Fruit fly (Drosophila melanogaster): ENCODE data around the gene Pex12.
A peak's percentile ranks its signal among the peaks of the same experiment; 100 is the strongest.

Pex12 gene

DNA sequence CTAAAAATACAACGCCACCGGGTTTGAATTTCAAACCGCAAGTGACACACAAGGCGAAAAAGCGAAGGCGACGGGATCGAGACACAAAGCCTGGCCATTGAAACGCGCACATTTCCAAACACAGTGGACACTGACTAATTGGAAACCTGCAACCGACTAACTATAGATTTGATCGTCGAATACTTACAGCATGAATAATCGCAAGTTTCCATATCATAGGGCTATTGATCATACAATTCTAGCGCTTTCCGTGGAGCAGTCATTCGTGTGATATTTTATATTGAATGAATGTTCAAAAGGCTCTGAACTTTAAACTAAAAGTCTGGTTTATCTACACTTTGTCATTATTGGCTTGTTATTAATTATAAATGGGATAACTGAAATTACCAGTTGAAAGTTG, 27.5 kb downstream of the Pex12 start:
- TF ChIP-seq CG11617 (GFP tag; optimal IDR thresholded peaks at IDR 0.05) (peak; percentile 39), Crg-1 (GFP tag; optimal IDR thresholded peaks at IDR 0.05) (peak; percentile 15), Hr96 (GFP tag; optimal IDR thresholded peaks at IDR 0.05) (no peak)

DNA sequence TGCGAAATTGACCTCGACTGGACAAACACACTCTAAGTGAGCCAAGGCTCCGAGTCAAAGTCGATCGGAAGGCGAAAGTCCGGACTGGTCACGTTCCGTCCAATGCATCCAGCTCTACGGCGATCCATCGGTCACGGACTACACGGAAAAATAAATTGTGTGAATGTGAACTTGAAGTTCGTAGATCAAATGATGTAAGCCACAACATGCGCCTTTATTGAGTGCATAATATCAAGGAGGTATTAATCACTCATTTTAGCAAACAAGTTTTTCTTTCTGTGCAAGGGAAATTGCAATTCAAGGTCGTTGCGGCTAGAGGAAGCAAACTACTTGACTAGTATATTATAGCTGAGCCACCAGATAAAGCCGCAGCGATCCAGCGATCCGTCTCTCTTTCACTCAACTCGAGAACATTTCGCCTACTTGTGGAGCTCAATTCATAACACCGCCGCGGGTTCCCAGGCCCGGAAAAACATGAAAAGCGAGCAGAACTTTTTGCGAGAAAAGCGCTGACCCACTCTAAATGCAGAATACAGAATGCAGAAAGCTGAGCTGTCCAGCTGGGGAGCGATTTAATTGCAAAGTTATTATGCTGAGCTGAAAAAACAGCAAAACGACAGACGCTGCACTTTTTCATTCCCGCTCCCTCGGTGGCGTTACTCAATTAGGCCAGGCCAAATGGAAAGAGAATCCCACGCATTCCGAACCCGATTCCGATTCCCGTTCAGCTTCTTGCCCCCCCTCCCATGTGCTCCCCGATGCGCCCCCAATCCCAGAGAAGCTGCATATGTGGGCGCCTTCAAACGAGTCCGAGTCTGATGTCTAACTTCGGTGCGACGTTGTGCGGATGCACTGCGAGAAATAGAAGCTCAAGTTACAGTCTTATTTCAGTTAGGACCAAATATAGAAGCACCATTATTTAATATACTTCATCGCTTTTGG, 28.3 kb downstream of the Pex12 start:
- TF ChIP-seq Crg-1 (GFP tag; optimal IDR thresholded peaks at IDR 0.05): no peak
- TF ChIP-seq Hr96 (GFP tag; optimal IDR thresholded peaks at IDR 0.05): no peak
- TF ChIP-seq ovo (GFP tag; optimal IDR thresholded peaks at IDR 0.05): no peak
- no peak for TF ChIP-seq Clk (GFP tag; optimal IDR thresholded peaks at IDR 0.05)
- TF ChIP-seq CG12768 (GFP tag; optimal IDR thresholded peaks at IDR 0.05): peak; percentile 71
- TF ChIP-seq toe (GFP tag; optimal IDR thresholded peaks at IDR 0.05): no peak
- no peak for TF ChIP-seq kay (GFP tag; ENCODE audit: borderline replicate concordance)
- TF ChIP-seq CG7045 (GFP tag; optimal IDR thresholded peaks at IDR 0.05): peak; percentile 35
- no peak for TF ChIP-seq Mnt (GFP tag; optimal IDR thresholded peaks at IDR 0.05)
- no peak for TF ChIP-seq cic (GFP tag; optimal IDR thresholded peaks at IDR 0.05)
- peak; percentile 13 for TF ChIP-seq CG11617 (GFP tag; optimal IDR thresholded peaks at IDR 0.05)
- TF ChIP-seq CG33017 (tag; optimal IDR thresholded peaks at IDR 0.05): peak; percentile 60
- peak; percentile 65 for TF ChIP-seq bab1 (GFP tag; optimal IDR thresholded peaks at IDR 0.05)
- TF ChIP-seq CG14711 (tag; optimal IDR thresholded peaks at IDR 0.05): peak; percentile 43
- no peak for TF ChIP-seq pad (GFP tag; optimal IDR thresholded peaks at IDR 0.05)
- peak; percentile 100 for TF ChIP-seq tj (GFP tag; optimal IDR thresholded peaks at IDR 0.05)
- TF ChIP-seq CG5204 (GFP tag; optimal IDR thresholded peaks at IDR 0.05): no peak
- peak; percentile 68 for TF ChIP-seq CG7101 (tag; optimal IDR thresholded peaks at IDR 0.05)
- TF ChIP-seq CG1620 (GFP tag; optimal IDR thresholded peaks at IDR 0.05): no peak
- no peak for TF ChIP-seq cnc (optimal IDR thresholded peaks at IDR 0.05)

DNA sequence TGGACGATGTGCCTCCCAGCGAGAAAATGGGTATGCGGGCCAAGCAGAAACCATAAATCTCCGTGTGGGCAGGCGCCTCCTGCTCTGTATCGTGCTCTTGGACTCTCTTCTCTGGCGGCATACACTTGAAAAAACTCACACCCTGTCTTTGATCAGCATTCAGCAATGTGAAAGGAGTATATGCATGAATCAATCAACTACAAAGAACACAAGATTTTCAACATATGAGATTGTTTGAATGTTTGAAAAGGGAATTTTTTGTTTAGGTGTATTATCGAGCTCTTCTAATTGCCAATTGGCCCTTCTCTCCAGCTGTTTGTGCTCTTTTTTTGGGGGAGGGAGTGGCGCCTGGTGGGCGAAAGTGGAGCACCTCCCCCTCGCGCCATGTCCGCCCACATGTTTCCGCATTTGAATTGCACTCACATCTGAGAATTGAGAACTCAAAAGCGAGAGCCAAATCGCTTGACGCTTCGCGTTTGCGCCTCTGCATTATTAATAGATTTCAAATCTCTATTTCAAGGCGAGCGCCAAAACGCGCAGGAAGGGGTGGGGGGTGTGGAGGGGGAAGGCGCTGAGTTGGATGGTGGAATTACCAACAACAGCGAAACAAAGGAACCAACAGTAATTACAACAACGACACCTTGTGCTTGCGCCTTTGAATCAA, 29.7 kb downstream of the Pex12 start:
- TF ChIP-seq Hr96 (GFP tag; optimal IDR thresholded peaks at IDR 0.05) (peak; percentile 11), CG33017 (tag; optimal IDR thresholded peaks at IDR 0.05) (peak; percentile 58), CG11617 (GFP tag; optimal IDR thresholded peaks at IDR 0.05) (no peak), ovo (GFP tag; optimal IDR thresholded peaks at IDR 0.05) (peak; percentile 28), CG7045 (GFP tag; optimal IDR thresholded peaks at IDR 0.05) (peak; percentile 67), cnc (optimal IDR thresholded peaks at IDR 0.05) (no peak), CG5204 (GFP tag; optimal IDR thresholded peaks at IDR 0.05) (peak; percentile 21), CG14711 (tag; optimal IDR thresholded peaks at IDR 0.05) (peak; percentile 62), CG7101 (tag; optimal IDR thresholded peaks at IDR 0.05) (peak; percentile 58), Clk (GFP tag; optimal IDR thresholded peaks at IDR 0.05) (peak; percentile 11), CG12768 (GFP tag; optimal IDR thresholded peaks at IDR 0.05) (peak; percentile 33), Crg-1 (GFP tag; optimal IDR thresholded peaks at IDR 0.05) (no peak), toe (GFP tag; optimal IDR thresholded peaks at IDR 0.05) (peak; percentile 36)

DNA sequence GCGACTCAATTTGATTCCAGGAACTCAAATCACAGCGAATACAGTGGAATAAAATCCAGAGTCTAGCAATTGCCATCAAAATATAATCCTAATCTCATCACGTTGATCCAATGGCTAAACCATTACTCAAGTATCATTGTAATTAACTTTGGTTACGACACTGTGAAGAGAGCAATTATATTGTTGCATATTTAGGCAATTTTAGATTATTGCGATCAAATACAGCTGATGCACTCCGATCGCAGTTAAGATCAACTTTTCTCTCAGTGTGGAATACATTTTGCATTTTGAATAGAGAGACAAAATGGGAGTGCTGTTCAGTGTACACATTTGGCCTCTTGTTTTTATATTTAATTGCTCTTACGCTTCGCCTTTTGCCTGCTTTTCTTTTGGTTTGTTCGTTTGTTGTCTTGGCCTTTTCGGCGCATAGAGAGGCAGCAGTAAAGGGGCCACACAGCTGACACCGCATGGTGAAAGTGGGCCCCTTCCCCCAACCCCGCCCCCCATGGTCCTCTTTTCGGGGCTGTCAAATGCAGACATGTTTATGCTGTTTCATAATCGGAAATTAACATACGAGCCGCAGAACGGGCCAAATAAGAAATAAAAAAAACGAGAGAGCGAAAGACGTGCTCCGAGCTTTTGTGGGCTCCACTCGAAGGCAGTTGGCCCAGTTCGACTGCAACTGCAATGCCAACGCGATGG, 30.5 kb downstream of the Pex12 start:
- no peak for TF ChIP-seq CG5204 (GFP tag; optimal IDR thresholded peaks at IDR 0.05)
- TF ChIP-seq Crg-1 (GFP tag; optimal IDR thresholded peaks at IDR 0.05): no peak
- TF ChIP-seq toe (GFP tag; optimal IDR thresholded peaks at IDR 0.05): peak; percentile 17
- peak; percentile 47 for TF ChIP-seq CG14711 (tag; optimal IDR thresholded peaks at IDR 0.05)
- TF ChIP-seq CG7045 (GFP tag; optimal IDR thresholded peaks at IDR 0.05): peak; percentile 51
- TF ChIP-seq bab1 (GFP tag; optimal IDR thresholded peaks at IDR 0.05): no peak
- peak; percentile 1 for TF ChIP-seq CG33017 (tag; optimal IDR thresholded peaks at IDR 0.05)
- TF ChIP-seq CG11617 (GFP tag; optimal IDR thresholded peaks at IDR 0.05): peak; percentile 2
- no peak for TF ChIP-seq Hr96 (GFP tag; optimal IDR thresholded peaks at IDR 0.05)
- TF ChIP-seq CG7101 (tag; optimal IDR thresholded peaks at IDR 0.05): peak; percentile 32
- TF ChIP-seq CG12768 (GFP tag; optimal IDR thresholded peaks at IDR 0.05): peak; percentile 38
- peak; percentile 63 for TF ChIP-seq tj (GFP tag; optimal IDR thresholded peaks at IDR 0.05)

DNA sequence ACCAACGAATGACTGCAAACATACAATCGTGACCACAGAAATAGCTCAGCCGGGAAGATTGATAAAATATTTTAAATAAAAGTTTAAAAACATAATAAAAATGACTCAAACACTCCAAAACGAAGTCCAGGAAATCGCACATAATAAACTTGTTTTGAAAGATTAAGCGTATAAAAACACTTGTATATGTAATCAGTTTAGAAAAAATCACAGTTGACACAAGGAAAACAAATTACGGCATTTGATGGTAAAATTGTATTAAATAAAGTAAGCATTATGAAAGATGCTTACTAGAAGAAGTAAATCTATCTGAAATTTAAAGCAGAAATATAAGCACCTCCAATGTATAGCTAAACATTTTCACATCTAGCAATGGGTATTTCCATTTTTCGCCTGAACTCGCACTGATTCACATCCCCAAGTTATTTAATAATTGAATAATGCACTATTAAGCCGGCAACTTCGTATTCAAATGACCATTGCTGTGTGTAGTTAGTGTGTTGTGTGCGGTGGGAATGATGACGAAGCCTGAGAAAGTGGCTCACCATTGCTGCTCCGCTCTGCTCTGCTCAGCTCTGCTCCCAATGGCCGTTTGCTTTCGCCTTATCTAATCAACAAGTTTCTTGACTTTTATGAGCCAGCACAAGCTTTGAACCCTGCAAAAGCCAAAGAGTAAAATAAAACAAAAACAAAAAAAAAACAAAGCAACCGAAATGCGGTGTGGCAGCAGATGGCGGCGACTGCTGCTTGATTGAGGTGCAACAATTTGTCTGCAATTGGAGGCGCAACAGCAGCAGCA, 31.6 kb downstream of the Pex12 start:
- no peak for TF ChIP-seq cic (GFP tag; optimal IDR thresholded peaks at IDR 0.05)
- no peak for TF ChIP-seq CG1620 (GFP tag; optimal IDR thresholded peaks at IDR 0.05)
- TF ChIP-seq CG14711 (tag; optimal IDR thresholded peaks at IDR 0.05): no peak
- TF ChIP-seq CG11617 (GFP tag; optimal IDR thresholded peaks at IDR 0.05): peak; percentile 24
- no peak for TF ChIP-seq CG33017 (tag; optimal IDR thresholded peaks at IDR 0.05)
- TF ChIP-seq tj (GFP tag; optimal IDR thresholded peaks at IDR 0.05): peak; percentile 1
